Worm (Caenorhabditis elegans): Measurements from ENCODE around the gene C15H9.5.

The C15H9.5 gene

ce11 chrX:6097551-6097950 lies 4.5 kb downstream of the C15H9.5 start, which contains the start of gene C15H9.4 (continued):
- TF ChIP-seq F10E7.11 (tag; optimal IDR thresholded peaks at IDR 0.05) = no peak
- TF ChIP-seq pha-4 (tag; optimal IDR thresholded peaks at IDR 0.05) = no peak
- peak; percentile 71; the same call in 1 of the 2 replicates for TF ChIP-seq nfyb-1 (GFP tag; IDR thresholded peaks at IDR 0.05)
- no peak for TF ChIP-seq snpc-1.3 (tag; optimal IDR thresholded peaks at IDR 0.05; ENCODE audit: insufficient read depth)
- no peak for TF ChIP-seq ceh-40 (GFP tag; IDR thresholded peaks at IDR 0.05)
- TF ChIP-seq lin-40 (tag; optimal IDR thresholded peaks at IDR 0.05) = peak; percentile 2
- TF ChIP-seq pbrm-1 (GFP tag; IDR thresholded peaks at IDR 0.05) = 0 out of 2 replicates have a peak, but pooled peaks have one; percentile 29
- no peak for TF ChIP-seq B0019.2 (GFP tag; conservative IDR thresholded peaks at IDR 0.05)
- no peak for TF ChIP-seq him-1 (tag; optimal IDR thresholded peaks at IDR 0.05)
- TF ChIP-seq ceh-79 (tag; optimal IDR thresholded peaks at IDR 0.05) = no peak
- TF ChIP-seq cebp-1 (GFP tag; IDR thresholded peaks at IDR 0.05) = no peak
- TF ChIP-seq cebp-1 (tag; optimal IDR thresholded peaks at IDR 0.05) = peak; percentile 56
- TF ChIP-seq ztf-3 (GFP tag; optimal IDR thresholded peaks at IDR 0.05) = no peak
- no peak for TF ChIP-seq ztf-26 (tag; optimal IDR thresholded peaks at IDR 0.05)
- TF ChIP-seq ztf-25 (GFP tag; IDR thresholded peaks at IDR 0.05) = no peak

- TF ChIP-seq unc-62 (GFP tag; optimal IDR thresholded peaks at IDR 0.05) (peak; percentile 53), lin-54 (GFP tag; optimal IDR thresholded peaks at IDR 0.05) (no peak), nhr-80 (tag; optimal IDR thresholded peaks at IDR 0.05) (peak; percentile 66)
These were observed 5.3 kb downstream of the C15H9.5 start for ce11 chrX:6098420-6098819.

ce11 chrX:6100395-6101099 lies 7.4 kb downstream of the C15H9.5 start:
- TF ChIP-seq nhr-80 (tag; optimal IDR thresholded peaks at IDR 0.05) = peak; percentile 75
- peak; percentile 29; the same call in 1 of the 2 replicates for TF ChIP-seq dox-1 (GFP tag; IDR thresholded peaks at IDR 0.05)
- TF ChIP-seq snpc-3.4 (tag; optimal IDR thresholded peaks at IDR 0.05) = no peak

- TF ChIP-seq ztf-25 (GFP tag; IDR thresholded peaks at IDR 0.05) = no peak
- no peak for TF ChIP-seq ekl-4 (GFP tag; IDR thresholded peaks at IDR 0.05)
- TF ChIP-seq T26A5.8 (tag; optimal IDR thresholded peaks at IDR 0.05) = no peak
- TF ChIP-seq snpc-1.1 (tag; optimal IDR thresholded peaks at IDR 0.05; ENCODE audit: insufficient read depth) = no peak
- no peak for TF ChIP-seq hsf-1 (GFP tag; IDR thresholded peaks at IDR 0.05)
- TF ChIP-seq ama-1 (optimal IDR thresholded peaks at IDR 0.05) = no peak
- no peak for TF ChIP-seq ama-1 (GFP tag; optimal IDR thresholded peaks at IDR 0.05)
- TF ChIP-seq lir-1 (GFP tag; conservative IDR thresholded peaks at IDR 0.05) = no peak
- no peak for TF ChIP-seq nfyb-1 (GFP tag; IDR thresholded peaks at IDR 0.05)
- no peak for TF ChIP-seq mxl-1 (tag; optimal IDR thresholded peaks at IDR 0.05)
- TF ChIP-seq hmg-20 (GFP tag; IDR thresholded peaks at IDR 0.05) = no peak
- no peak for TF ChIP-seq ztf-18 (tag; optimal IDR thresholded peaks at IDR 0.05)
- TF ChIP-seq chd-7 (tag; optimal IDR thresholded peaks at IDR 0.05) = no peak
- TF ChIP-seq ceh-100 (GFP tag; IDR thresholded peaks at IDR 0.05) = no peak
- TF ChIP-seq C17E4.6 (GFP tag; IDR thresholded peaks at IDR 0.05) = no peak
These were observed 10.2 kb downstream of the C15H9.5 start, which contains the start of gene C15H9.11 for ce11 chrX:6103297-6103696. Gene C15H9.11 (minus strand): TSS chrX:6103397.

ce11 chrX:6107962-6108361 lies 14.9 kb downstream of the C15H9.5 start:
- TF ChIP-seq bed-2 (GFP tag; IDR thresholded peaks at IDR 0.05) (no peak), athp-1 (tag; optimal IDR thresholded peaks at IDR 0.05) (no peak), F49E8.2 (tag; optimal IDR thresholded peaks at IDR 0.05; ENCODE audit: insufficient read depth) (no peak), madf-8 (GFP tag; conservative IDR thresholded peaks at IDR 0.05) (no peak), ets-4 (GFP tag; optimal IDR thresholded peaks at IDR 0.05) (no peak), F10E7.11 (tag; optimal IDR thresholded peaks at IDR 0.05) (no peak), B0336.3 (GFP tag; IDR thresholded peaks at IDR 0.05) (no peak), aptf-3 (GFP tag; IDR thresholded peaks at IDR 0.05) (no peak), rcor-1 (GFP tag; IDR thresholded peaks at IDR 0.05) (no peak), ztf-6 (GFP tag; IDR thresholded peaks at IDR 0.05) (no peak), sea-2 (GFP tag; IDR thresholded peaks at IDR 0.05) (no peak), unc-62 (GFP tag; optimal IDR thresholded peaks at IDR 0.05) (no peak), T26A5.8 (tag; optimal IDR thresholded peaks at IDR 0.05) (no peak), cebp-2 (GFP tag; IDR thresholded peaks at IDR 0.05) (no peak)

All from whole organism, young adult.